Worm (Caenorhabditis elegans): ENCODE results near the gene nspc-16.

Gene nspc-16

ce11 chrX:14563818-14564217, 40.4 kb downstream of the nspc-16 start:
- no peak for TF ChIP-seq unc-39 (tag; optimal IDR thresholded peaks at IDR 0.05)
- no peak for TF ChIP-seq ama-1 (optimal IDR thresholded peaks at IDR 0.05)
- TF ChIP-seq mbf-1 (tag; optimal IDR thresholded peaks at IDR 0.05), result no peak
- no peak for TF ChIP-seq ztf-1 (GFP tag; conservative IDR thresholded peaks at IDR 0.05)
- TF ChIP-seq aly-2 (tag; optimal IDR thresholded peaks at IDR 0.05), result no peak
- no peak for TF ChIP-seq ceh-82 (tag; optimal IDR thresholded peaks at IDR 0.05)
- TF ChIP-seq sma-9 (GFP tag; optimal IDR thresholded peaks at IDR 0.05), result peak; percentile 54
- no peak for TF ChIP-seq sma-9 (tag; optimal IDR thresholded peaks at IDR 0.05)
- no peak for TF ChIP-seq peb-1 (tag; optimal IDR thresholded peaks at IDR 0.05)
- TF ChIP-seq nhr-77 (tag; optimal IDR thresholded peaks at IDR 0.05), result no peak

DNA sequence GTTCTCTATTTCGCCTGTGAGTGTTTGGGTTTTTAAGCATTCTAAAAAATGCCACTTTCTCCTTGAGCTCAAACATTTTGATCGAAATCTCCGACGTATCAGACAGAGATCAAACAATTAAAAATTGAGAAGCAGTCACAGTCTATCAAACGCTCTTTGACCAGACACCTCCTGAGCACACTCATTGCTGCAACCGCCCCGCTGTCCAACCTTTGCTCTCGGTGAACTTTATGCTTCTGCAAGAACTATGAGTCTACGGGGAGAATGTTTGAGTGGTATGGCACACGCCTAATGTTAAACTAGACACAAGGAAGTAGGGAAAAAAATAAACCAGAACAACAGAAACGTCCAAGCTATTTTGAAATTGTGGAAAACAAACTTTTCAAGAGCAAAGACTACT, 41.9 kb downstream of the nspc-16 start:
- TF ChIP-seq nhr-77 (tag; optimal IDR thresholded peaks at IDR 0.05) (no peak), sma-9 (GFP tag; optimal IDR thresholded peaks at IDR 0.05) (peak; percentile 32), sma-9 (tag; optimal IDR thresholded peaks at IDR 0.05) (no peak)

DNA sequence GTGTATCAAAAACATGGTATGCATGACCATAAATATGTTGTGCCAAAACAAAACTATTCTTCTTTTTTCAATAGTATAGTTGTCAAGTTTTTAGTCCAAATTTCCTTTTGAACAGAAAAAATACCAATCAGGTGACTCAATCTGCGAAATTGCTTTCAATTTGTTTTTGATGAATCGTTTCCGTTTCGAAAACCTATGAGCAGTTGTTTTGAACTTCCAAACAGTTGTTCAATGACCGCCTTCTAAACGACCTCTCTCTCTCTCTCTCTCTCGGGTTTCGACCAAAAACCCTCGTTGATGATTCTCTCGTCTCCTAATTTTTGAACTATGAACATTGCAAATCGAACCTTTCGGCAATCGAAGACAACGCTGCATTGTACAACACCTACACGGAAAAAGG, 42.7 kb downstream of the nspc-16 start:
- TF ChIP-seq unc-39 (tag; optimal IDR thresholded peaks at IDR 0.05) (no peak), sem-4 (tag; optimal IDR thresholded peaks at IDR 0.05) (peak; percentile 35), F13H6.1 (tag; optimal IDR thresholded peaks at IDR 0.05) (peak; percentile 24), fos-1 (tag; optimal IDR thresholded peaks at IDR 0.05) (no peak), egl-27 (tag; optimal IDR thresholded peaks at IDR 0.05) (no peak), nhr-129 (tag; optimal IDR thresholded peaks at IDR 0.05) (peak; percentile 5), skn-1 (tag; optimal IDR thresholded peaks at IDR 0.05) (no peak), crh-2 (tag; optimal IDR thresholded peaks at IDR 0.05) (no peak), nhr-6 (tag; optimal IDR thresholded peaks at IDR 0.05) (peak; percentile 8), sma-9 (GFP tag; optimal IDR thresholded peaks at IDR 0.05) (peak; percentile 71), sma-9 (tag; optimal IDR thresholded peaks at IDR 0.05) (no peak), gmeb-1 (tag; optimal IDR thresholded peaks at IDR 0.05) (no peak), ceh-16 (tag; optimal IDR thresholded peaks at IDR 0.05) (no peak), nhr-237 (tag; optimal IDR thresholded peaks at IDR 0.05) (no peak), ztf-1 (GFP tag; conservative IDR thresholded peaks at IDR 0.05) (no peak), nhr-25 (tag; optimal IDR thresholded peaks at IDR 0.05) (no peak)

- TF ChIP-seq crh-2 (tag; optimal IDR thresholded peaks at IDR 0.05), result no peak
- no peak for TF ChIP-seq mab-5 (tag; optimal IDR thresholded peaks at IDR 0.05)
- no peak for TF ChIP-seq unc-55 (GFP tag; optimal IDR thresholded peaks at IDR 0.05)
- TF ChIP-seq nhr-77 (tag; optimal IDR thresholded peaks at IDR 0.05), result no peak
- no peak for TF ChIP-seq mbf-1 (tag; optimal IDR thresholded peaks at IDR 0.05)
- TF ChIP-seq snpc-4 (tag; optimal IDR thresholded peaks at IDR 0.05), result no peak
- TF ChIP-seq fos-1 (tag; optimal IDR thresholded peaks at IDR 0.05), result no peak
- no peak for TF ChIP-seq unc-39 (tag; optimal IDR thresholded peaks at IDR 0.05)
These were observed 44.9 kb downstream of the nspc-16 start for ce11 chrX:14568258-14568763.

ce11 chrX:14571277-14571676, 47.9 kb downstream of the nspc-16 start:
- TF ChIP-seq aly-2 (tag; optimal IDR thresholded peaks at IDR 0.05), result no peak
- TF ChIP-seq unc-39 (tag; optimal IDR thresholded peaks at IDR 0.05), result no peak
- TF ChIP-seq sma-9 (GFP tag; optimal IDR thresholded peaks at IDR 0.05), result no peak
- TF ChIP-seq sma-9 (tag; optimal IDR thresholded peaks at IDR 0.05), result no peak
- TF ChIP-seq nhr-21 (tag; optimal IDR thresholded peaks at IDR 0.05), result no peak
- no peak for TF ChIP-seq unc-55 (GFP tag; optimal IDR thresholded peaks at IDR 0.05)
- no peak for TF ChIP-seq R02D3.7 (tag; optimal IDR thresholded peaks at IDR 0.05)
- no peak for TF ChIP-seq F13H6.1 (tag; optimal IDR thresholded peaks at IDR 0.05)
- TF ChIP-seq lin-39 (tag; optimal IDR thresholded peaks at IDR 0.05), result no peak

DNA sequence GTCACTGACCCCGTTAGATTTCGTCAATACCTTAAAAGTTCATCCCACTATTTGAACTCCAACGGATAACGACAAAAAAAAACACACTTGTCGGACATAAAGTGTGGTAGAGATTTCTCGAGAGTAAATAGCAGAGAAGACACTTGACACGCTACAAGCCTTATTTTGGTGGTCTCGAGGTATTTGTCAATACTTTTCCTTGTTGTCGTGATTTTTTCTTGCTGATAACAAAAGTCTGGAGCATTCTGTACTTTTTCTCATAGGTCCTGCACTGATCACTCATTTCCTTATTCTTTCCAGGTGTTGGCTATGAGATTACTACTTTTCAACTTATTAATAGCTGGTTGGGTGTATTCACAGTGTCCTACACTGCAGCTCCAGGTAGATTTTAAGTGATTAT, 49.0 kb downstream of the nspc-16 start, which contains the start of gene lron-1:
lron-1 (plus strand) TSS at position 301 of the 400 bp plus-strand sequence.
- TF ChIP-seq peb-1 (tag; optimal IDR thresholded peaks at IDR 0.05) (no peak), ceh-82 (tag; optimal IDR thresholded peaks at IDR 0.05) (no peak), nhr-25 (tag; optimal IDR thresholded peaks at IDR 0.05) (no peak), R02D3.7 (tag; optimal IDR thresholded peaks at IDR 0.05) (no peak), unc-55 (GFP tag; optimal IDR thresholded peaks at IDR 0.05) (no peak), nhr-23 (tag; optimal IDR thresholded peaks at IDR 0.05) (no peak), sma-3 (GFP tag; optimal IDR thresholded peaks at IDR 0.05) (no peak), nhr-12 (tag; optimal IDR thresholded peaks at IDR 0.05) (no peak), unc-39 (tag; optimal IDR thresholded peaks at IDR 0.05) (no peak), C34F6.9 (tag; optimal IDR thresholded peaks at IDR 0.05) (no peak), sma-9 (GFP tag; optimal IDR thresholded peaks at IDR 0.05) (no peak), sma-9 (tag; optimal IDR thresholded peaks at IDR 0.05) (no peak)
